Fruit fly (Drosophila melanogaster) whole organism, pupa: ENCODE data around the gene bnl.

Source experiments
- CG15710 ChIP-seq: fragments of 200-800 bp; sonication (Bioruptor generic); optimal IDR thresholded peaks from 2 replicates; lab custom pipeline; 2018; ENCODE audit warnings: missing biosample characterization, mild to moderate bottlenecking, missing genetic modification characterization, moderate library complexity
- CG8301 ChIP-seq: fragments of 200-800 bp; sonication (Bioruptor generic); optimal IDR thresholded peaks from 2 replicates; lab custom pipeline; 2018; ENCODE audit warnings: missing biosample characterization, mild to moderate bottlenecking, missing genetic modification characterization
- rn ChIP-seq: fragments of 200-800 bp; sonication (Bioruptor generic); IDR thresholded peaks from 2 replicates; pipeline ENCODE4 v1.3.6; 2022; ENCODE audit warnings: missing biosample characterization, missing genetic modification characterization

DNA sequence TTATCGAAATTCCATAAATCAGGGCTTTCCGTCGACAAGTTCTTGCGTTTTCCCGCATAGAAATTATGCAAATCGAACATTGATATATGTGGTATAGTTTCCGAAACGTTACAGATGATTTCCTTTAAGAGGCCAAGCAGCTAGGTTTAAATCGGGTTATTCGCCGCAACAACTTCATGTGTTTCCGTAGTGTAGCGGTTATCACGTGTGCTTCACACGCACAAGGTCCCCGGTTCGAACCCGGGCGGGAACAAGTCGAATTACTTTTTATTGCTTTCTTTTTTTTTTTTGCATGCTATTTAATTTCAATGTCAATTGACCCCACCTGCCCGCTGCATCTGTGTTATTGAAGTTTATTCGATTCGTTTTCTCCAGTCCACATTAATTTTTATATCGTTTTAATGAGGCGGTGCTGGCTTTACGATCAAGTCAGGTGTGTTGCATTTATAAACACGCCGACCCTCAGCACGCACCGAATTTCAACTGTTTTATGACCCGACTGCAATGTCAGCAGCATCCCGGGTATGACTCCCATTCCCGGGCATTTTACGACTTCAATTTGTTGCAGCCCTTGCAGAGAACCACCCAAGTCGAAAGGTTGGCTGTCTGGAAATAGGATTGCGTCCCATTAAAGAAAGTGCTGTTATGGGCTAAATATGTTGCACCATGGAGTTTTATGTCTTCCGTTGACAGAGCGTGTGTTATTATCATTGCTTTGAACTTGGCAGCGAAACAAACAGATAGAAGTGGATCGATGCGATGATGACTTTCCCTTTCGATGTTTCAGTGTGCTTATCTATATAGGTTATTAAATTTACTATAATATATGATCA lies 46.5 kb downstream of the bnl start:
- TF ChIP-seq CG15710 (tag; lab: Kevin White, UChicago) (no peak), rn (GFP tag; lab: Robert Waterston, UW) (no peak), CG8301 (no peak)
